Fruit fly (Drosophila melanogaster) S2 (cell line): ENCODE results near the gene Saf6.
A peak's percentile ranks its signal among the peaks of the same experiment; 100 is the strongest.

Source experiments
- CG8478 ChIP-seq: fragments of >200 bp; optimal IDR thresholded peaks from 2 replicates; lab custom pipeline; 2018
- CTCF ChIP-seq, 2 experiments: fragments of >200 bp; optimal IDR thresholded peaks; 2 replicates each; lab custom pipeline; 2018

The Saf6 gene

dm6 chr2L:815785-816389 lies at the start of gene Saf6, which contains the start of gene Pex12:
Gene Saf6 (minus strand): TSS chr2L:815950.
Gene Pex12 (plus strand): TSS chr2L:815993.
- TF ChIP-seq CTCF (optimal IDR thresholded peaks at IDR 0.05; lab: Kevin White, UChicago) (no peak), CG8478 (lab: Kevin White, UChicago) (no peak)

- TF ChIP-seq CTCF (optimal IDR thresholded peaks at IDR 0.05; lab: Kevin White, UChicago) (no peak), CG8478 (lab: Kevin White, UChicago) (no peak)
Observed at dm6 chr2L:859897-860296, 44.1 kb upstream of the Saf6 start, which contains the start of gene CG13950. Gene CG13950 (plus strand): TSS chr2L:860197.

dm6 chr2L:857897-858517 lies 42.3 kb upstream of the Saf6 start:
- TF ChIP-seq CTCF (optimal IDR thresholded peaks at IDR 0.05; lab: Kevin White, UChicago) (no peak), CG8478 (lab: Kevin White, UChicago) (no peak)

dm6 chr2L:856690-857488 lies 41.1 kb upstream of the Saf6 start:
- TF ChIP-seq CTCF (optimal IDR thresholded peaks at IDR 0.05; lab: Kevin White, UChicago) (peak in 1 of 2 experiments; percentile 1), CG8478 (lab: Kevin White, UChicago) (no peak)

- no peak for TF ChIP-seq CTCF (optimal IDR thresholded peaks at IDR 0.05; lab: Kevin White, UChicago)
- TF ChIP-seq CG8478 (lab: Kevin White, UChicago): no peak
Observed at dm6 chr2L:856001-856400, 40.3 kb upstream of the Saf6 start.

- TF ChIP-seq CG8478 (lab: Kevin White, UChicago): no peak
- TF ChIP-seq CTCF (optimal IDR thresholded peaks at IDR 0.05; lab: Kevin White, UChicago): peak; percentile 59 to 78
Observed at dm6 chr2L:855052-855547, 39.4 kb upstream of the Saf6 start, which contains the start of gene CG13949. Gene CG13949 (plus strand): TSS chr2L:855337.

dm6 chr2L:852647-853111 lies 36.9 kb upstream of the Saf6 start, which contains the start of the genes CG4291 and kraken:
Gene CG4291 (minus strand): TSS chr2L:852730.
Gene kraken (plus strand): TSS chr2L:852768.
- TF ChIP-seq CG8478 (lab: Kevin White, UChicago) (no peak), CTCF (optimal IDR thresholded peaks at IDR 0.05; lab: Kevin White, UChicago) (peak in 1 of 2 experiments; percentile 39)

dm6 chr2L:850727-851257 lies 35.0 kb upstream of the Saf6 start, which contains the start of gene drongo:
Gene drongo (minus strand): TSS chr2L:851071.
- TF ChIP-seq CTCF (optimal IDR thresholded peaks at IDR 0.05; lab: Kevin White, UChicago) (peak; percentile 41 to 49), CG8478 (lab: Kevin White, UChicago) (no peak)

- TF ChIP-seq CTCF (optimal IDR thresholded peaks at IDR 0.05; lab: Kevin White, UChicago) (no peak), CG8478 (lab: Kevin White, UChicago) (no peak)
Observed at dm6 chr2L:849787-850512, 34.2 kb upstream of the Saf6 start.

dm6 chr2L:849138-849744 lies 33.5 kb upstream of the Saf6 start:
- TF ChIP-seq CG8478 (lab: Kevin White, UChicago): no peak
- TF ChIP-seq CTCF (optimal IDR thresholded peaks at IDR 0.05; lab: Kevin White, UChicago): no peak

- TF ChIP-seq CTCF (optimal IDR thresholded peaks at IDR 0.05; lab: Kevin White, UChicago): no peak
- TF ChIP-seq CG8478 (lab: Kevin White, UChicago): no peak
Observed at dm6 chr2L:847988-848622, 32.4 kb upstream of the Saf6 start.

dm6 chr2L:847189-847987 lies 31.6 kb upstream of the Saf6 start:
- TF ChIP-seq CG8478 (lab: Kevin White, UChicago): no peak
- TF ChIP-seq CTCF (optimal IDR thresholded peaks at IDR 0.05; lab: Kevin White, UChicago): no peak
